Fruit fly (Drosophila melanogaster) whole organism: ENCODE results near the gene Sox100B.

Experiments used
- Dll ChIP-seq: fragments of >200 bp; optimal IDR thresholded peaks from 2 replicates; lab custom pipeline; 2017
- EcR ChIP-seq, 2 experiments: fragments of >200 bp; optimal IDR thresholded peaks; 2 replicates each; lab custom pipeline; 2017; ENCODE audit warnings: missing biosample characterization in 2 of 2, missing genetic modification characterization in 2 of 2, missing genetic modification reagents in 2 of 2
- psq ChIP-seq: fragments of >200 bp; optimal IDR thresholded peaks from 2 replicates; lab custom pipeline; 2017

- no peak for TF ChIP-seq EcR (GFP tag; optimal IDR thresholded peaks at IDR 0.05; lab: Kevin White, UChicago)
- TF ChIP-seq psq (lab: Kevin White, UChicago), result no peak
- TF ChIP-seq Dll (lab: Kevin White, UChicago), result no peak
These were observed 54.9 kb downstream of the Sox100B start for dm6 chr3R:31119854-31120423.
